Worm (Caenorhabditis elegans) whole organism, L3 larva: ENCODE measurements around the gene clc-33.
A peak's percentile ranks its signal among the peaks of the same experiment; 100 is the strongest.

ENCODE experiments used
- R02D3.7 ChIP-seq: fragments of 150-350 bp; optimal IDR thresholded peaks from 2 replicates; lab custom pipeline; 2014; ENCODE audit warnings: missing biosample characterization, missing genetic modification characterization
- ZK546.5 ChIP-seq: sonication (generic microtip); optimal IDR thresholded peaks from 2 replicates; lab custom pipeline; 2017; ENCODE audit warnings: missing biosample characterization, missing genetic modification characterization
- ceh-16 ChIP-seq: sonication (generic microtip); optimal IDR thresholded peaks from 2 replicates; lab custom pipeline; 2017; ENCODE audit warnings: missing biosample characterization, missing genetic modification characterization
- ceh-28 ChIP-seq: fragments of 150-350 bp; optimal IDR thresholded peaks from 2 replicates; lab custom pipeline; 2014; ENCODE audit warnings: missing biosample characterization, missing genetic modification reagents, missing genetic modification characterization
- ceh-82 ChIP-seq: fragments of 150-350 bp; optimal IDR thresholded peaks from 2 replicates; lab custom pipeline; 2014; ENCODE audit warnings: missing biosample characterization, missing genetic modification characterization
- ceh-9 ChIP-seq: sonication (generic microtip); optimal IDR thresholded peaks from 2 replicates; lab custom pipeline; 2018; ENCODE audit warnings: missing biosample characterization, missing genetic modification characterization
- daf-12 ChIP-seq: fragments of 150-350 bp; optimal IDR thresholded peaks from 2 replicates; lab custom pipeline; 2014; ENCODE audit warnings: missing biosample characterization, missing genetic modification reagents, missing genetic modification characterization
- egl-27 ChIP-seq: sonication (generic microtip); optimal IDR thresholded peaks from 4 replicates; lab custom pipeline; 2017; ENCODE audit warnings: missing biosample characterization, missing genetic modification reagents, missing genetic modification characterization
- egl-5 ChIP-seq: fragments of 150-350 bp; optimal IDR thresholded peaks from 2 replicates; lab custom pipeline; 2017; ENCODE audit warnings: missing biosample characterization, missing genetic modification reagents, missing genetic modification characterization, inconsistent platforms
- elt-1 ChIP-seq: fragments of 150-350 bp; optimal IDR thresholded peaks from 2 replicates; lab custom pipeline; 2014; ENCODE audit warnings: missing biosample characterization, missing genetic modification characterization
- elt-2 ChIP-seq: sonication (generic microtip); optimal IDR thresholded peaks from 2 replicates; lab custom pipeline; 2016; ENCODE audit warnings: missing genetic modification reagents, mild to moderate bottlenecking, missing genetic modification characterization, missing compliant biosample characterization
- elt-3 ChIP-seq, 3 experiments: fragments of 150-350 bp in 1 of 3; sonication (generic microtip) in 2 of 3; optimal IDR thresholded peaks; 2 replicates in 2 of 3; 4 replicates in 1 of 3; lab custom pipeline; 2014 to 2017; ENCODE audit warnings: missing biosample characterization in 3 of 3, missing genetic modification characterization in 3 of 3
- fkh-10 ChIP-seq: sonication (generic microtip); optimal IDR thresholded peaks from 2 replicates; lab custom pipeline; 2017; ENCODE audit warnings: missing biosample characterization, missing genetic modification reagents, missing genetic modification characterization
- fkh-2 ChIP-seq: fragments of 150-350 bp; optimal IDR thresholded peaks from 2 replicates; lab custom pipeline; 2014; ENCODE audit warnings: missing biosample characterization, missing genetic modification reagents, missing genetic modification characterization
- fos-1 ChIP-seq: fragments of 150-350 bp; optimal IDR thresholded peaks from 2 replicates; lab custom pipeline; 2014; ENCODE audit warnings: missing biosample characterization, missing genetic modification characterization
- hmg-11 ChIP-seq: sonication (generic microtip); optimal IDR thresholded peaks from 2 replicates; lab custom pipeline; 2016; ENCODE audit warnings: missing genetic modification characterization, missing compliant biosample characterization
- lin-15B ChIP-seq: fragments of 150-350 bp; optimal IDR thresholded peaks from 2 replicates; lab custom pipeline; 2014; ENCODE audit warnings: missing biosample characterization, missing genetic modification characterization
- lin-39 ChIP-seq: fragments of 150-350 bp; optimal IDR thresholded peaks from 2 replicates; lab custom pipeline; 2018; ENCODE audit warnings: missing biosample characterization, missing genetic modification reagents, missing genetic modification characterization
- mdl-1 ChIP-seq: fragments of 150-350 bp; optimal IDR thresholded peaks from 2 replicates; lab custom pipeline; 2014; ENCODE audit warnings: missing biosample characterization, missing genetic modification characterization
- mml-1 ChIP-seq: fragments of 150-350 bp; sonication (generic microtip); optimal IDR thresholded peaks from 3 replicates; lab custom pipeline; 2014; ENCODE audit warnings: missing biosample characterization, missing genetic modification characterization
- nhr-11 ChIP-seq: fragments of 150-350 bp; optimal IDR thresholded peaks from 2 replicates; lab custom pipeline; 2014; ENCODE audit warnings: missing biosample characterization, missing genetic modification characterization
- nhr-237 ChIP-seq: fragments of 150-350 bp; optimal IDR thresholded peaks from 2 replicates; lab custom pipeline; 2014; ENCODE audit warnings: missing biosample characterization, missing genetic modification characterization
- nhr-67 ChIP-seq: fragments of 150-350 bp; optimal IDR thresholded peaks from 2 replicates; lab custom pipeline; 2014; ENCODE audit warnings: missing biosample characterization, missing genetic modification characterization
- nhr-76 ChIP-seq: fragments of 150-350 bp; sonication (generic microtip); optimal IDR thresholded peaks from 5 replicates; lab custom pipeline; 2014; ENCODE audit warnings: missing biosample characterization, missing genetic modification characterization
- nhr-77 ChIP-seq: fragments of 150-350 bp; optimal IDR thresholded peaks from 2 replicates; lab custom pipeline; 2014; ENCODE audit warnings: missing biosample characterization, missing genetic modification characterization
- pha-4 ChIP-seq: fragments of 150-350 bp; optimal IDR thresholded peaks from 2 replicates; lab custom pipeline; 2014; ENCODE audit warnings: missing biosample characterization, missing genetic modification reagents, missing genetic modification characterization
- pqm-1 ChIP-seq: fragments of 150-350 bp; optimal IDR thresholded peaks from 2 replicates; lab custom pipeline; 2017; ENCODE audit warnings: missing biosample characterization, missing genetic modification characterization, inconsistent platforms
- skn-1 ChIP-seq: fragments of 150-350 bp; optimal IDR thresholded peaks from 2 replicates; lab custom pipeline; 2014; ENCODE audit warnings: missing biosample characterization, missing genetic modification characterization
- snpc-4 ChIP-seq: fragments of 150-350 bp; optimal IDR thresholded peaks from 2 replicates; lab custom pipeline; 2014; ENCODE audit warnings: missing biosample characterization, missing genetic modification characterization
- tbx-2 ChIP-seq: sonication (generic microtip); optimal IDR thresholded peaks from 2 replicates; lab custom pipeline; 2016; ENCODE audit warnings: mild to moderate bottlenecking, missing genetic modification characterization, missing compliant biosample characterization
- unc-39 ChIP-seq: sonication (generic microtip); optimal IDR thresholded peaks from 4 replicates; lab custom pipeline; 2017; ENCODE audit warnings: missing biosample characterization, missing genetic modification characterization
- zag-1 ChIP-seq: fragments of 150-350 bp; optimal IDR thresholded peaks from 2 replicates; lab custom pipeline; 2014; ENCODE audit warnings: missing biosample characterization, missing genetic modification characterization
- ztf-11 ChIP-seq: fragments of 150-350 bp; optimal IDR thresholded peaks from 2 replicates; lab custom pipeline; 2014; ENCODE audit warnings: missing biosample characterization, missing genetic modification characterization
- ztf-4 ChIP-seq: fragments of 150-350 bp; optimal IDR thresholded peaks from 2 replicates; lab custom pipeline; 2014; ENCODE audit warnings: missing biosample characterization, missing genetic modification characterization

Gene clc-33

DNA sequence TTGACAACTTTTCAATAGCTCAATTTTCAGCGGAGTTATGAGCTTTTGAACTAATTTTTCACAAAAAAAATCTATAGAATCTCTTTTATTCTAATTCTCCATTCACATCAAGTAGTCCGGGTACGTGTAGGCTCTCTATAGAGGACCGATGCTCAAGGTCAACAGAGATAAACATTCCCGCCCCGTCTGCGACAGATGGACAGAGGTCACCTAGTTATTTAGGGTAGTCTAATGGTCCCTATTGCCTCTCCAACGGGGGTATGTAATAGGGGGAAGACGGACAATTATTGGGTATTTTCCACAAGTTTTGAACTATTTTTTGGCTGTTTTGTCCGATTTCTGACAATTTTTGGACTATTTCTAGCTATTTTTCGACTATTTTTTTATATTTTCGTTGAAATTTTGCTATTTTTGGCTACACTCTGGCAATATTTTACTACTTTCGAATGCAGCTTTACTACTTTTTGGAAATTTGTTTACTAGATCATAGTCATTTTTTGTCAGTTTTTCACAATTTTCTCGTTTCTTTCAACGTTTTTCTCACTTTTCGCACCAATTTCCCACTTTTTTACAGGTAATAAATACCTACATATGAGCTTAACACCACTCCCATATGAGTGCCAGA is 28.1 kb downstream of the clc-33 start, which contains the start of gene fbxc-51:
TSS of gene fbxc-51 (plus strand) at position 575 of the 625 bp plus-strand sequence.
- TF ChIP-seq daf-12 (tag; lab: Kevin White, UChicago) = no peak
- no peak for TF ChIP-seq fkh-10 (GFP tag; lab: Kevin White, UChicago)
- TF ChIP-seq R02D3.7 (tag; lab: Kevin White, UChicago) = no peak
- TF ChIP-seq ceh-16 (tag; lab: Kevin White, UChicago) = no peak
- TF ChIP-seq ceh-9 (tag; lab: Kevin White, UChicago) = no peak
- TF ChIP-seq elt-1 = no peak
- TF ChIP-seq lin-15B (tag; lab: Kevin White, UChicago) = no peak
- TF ChIP-seq zag-1 = no peak
- no peak for TF ChIP-seq ztf-4
- TF ChIP-seq skn-1 = no peak
- TF ChIP-seq nhr-67 = no peak
- TF ChIP-seq, all 47 proteins: peak for 0

DNA sequence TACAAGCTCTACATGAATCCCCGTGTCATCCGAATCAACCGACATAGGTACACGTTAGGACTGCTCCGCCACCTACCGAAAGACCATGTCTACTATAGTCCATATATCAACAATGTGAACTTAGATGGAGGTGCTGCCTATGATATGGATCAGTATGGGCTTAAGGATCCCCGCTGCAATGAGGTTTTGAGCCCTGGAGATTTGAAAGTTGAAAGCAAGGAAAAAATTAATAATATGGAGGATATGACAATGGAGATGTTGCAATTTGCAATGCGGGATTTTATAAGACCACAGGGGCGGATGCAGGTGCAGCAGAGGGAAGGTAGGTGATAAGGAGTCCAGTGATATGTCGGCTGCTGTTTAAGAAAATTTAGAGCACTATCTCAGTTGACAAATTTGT is 29.1 kb downstream of the clc-33 start:
- TF ChIP-seq hmg-11 (tag; lab: Kevin White, UChicago) (no peak), ZK546.5 (tag; lab: Kevin White, UChicago) (no peak), nhr-237 (tag; lab: Kevin White, UChicago) (no peak), zag-1 (no peak), egl-27 (tag; lab: Kevin White, UChicago) (no peak), ztf-11 (tag; lab: Kevin White, UChicago) (no peak), nhr-77 (tag; lab: Kevin White, UChicago) (no peak), lin-39 (tag; lab: Kevin White, UChicago) (no peak), fkh-10 (GFP tag; lab: Kevin White, UChicago) (no peak), ceh-28 (tag; lab: Kevin White, UChicago) (no peak), pha-4 (tag; lab: Kevin White, UChicago) (no peak), fkh-2 (tag; lab: Kevin White, UChicago) (no peak), ceh-82 (tag; lab: Kevin White, UChicago) (no peak), nhr-67 (no peak), mml-1 (no peak), nhr-11 (tag; lab: Kevin White, UChicago) (no peak)

DNA sequence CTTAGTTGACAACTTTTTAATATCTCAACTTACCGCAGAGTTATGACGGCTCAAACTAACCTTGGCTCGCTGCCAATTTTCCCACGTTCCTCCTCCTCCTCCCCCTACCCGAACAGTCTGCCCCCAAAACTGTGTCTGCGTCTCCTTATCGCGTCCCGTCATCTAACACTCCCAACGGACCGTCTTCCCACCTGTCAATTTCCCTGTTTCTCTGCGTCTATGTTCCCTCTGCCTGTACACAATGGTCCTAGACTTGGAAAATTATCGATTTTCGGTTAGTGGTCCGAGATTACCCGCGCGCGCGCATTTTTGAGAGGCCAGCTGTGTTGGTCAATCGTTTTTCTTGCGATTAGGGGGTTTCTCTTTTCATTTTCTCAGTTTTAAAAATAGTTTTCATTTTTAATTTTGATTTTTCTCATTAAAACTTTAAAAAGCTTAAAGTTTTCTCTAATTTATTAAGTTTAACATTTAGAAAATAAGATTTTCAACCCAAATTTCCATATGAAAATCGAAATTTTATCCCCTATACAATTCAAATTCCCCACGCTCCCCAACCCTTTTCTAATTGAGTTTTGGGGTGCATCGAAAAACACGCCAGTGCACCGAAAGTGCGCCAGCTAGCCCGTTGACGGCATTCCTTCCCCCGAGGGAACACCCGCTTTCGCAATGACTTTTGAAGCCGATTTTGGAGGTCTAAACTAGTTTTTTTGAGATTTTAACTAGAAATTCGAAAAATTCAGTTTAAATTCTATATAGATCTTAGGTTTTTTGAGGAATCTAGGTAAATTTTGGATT is 33.0 kb downstream of the clc-33 start, which contains the start of gene alg-2:
TSS of gene alg-2 (plus strand) at position 220 of the 795 bp plus-strand sequence.
- TF ChIP-seq pqm-1 (peak; percentile 10), elt-1 (peak; percentile 6), elt-2 (tag; lab: Kevin White, UChicago) (peak; percentile 31), unc-39 (no peak), ceh-16 (tag; lab: Kevin White, UChicago) (no peak), snpc-4 (tag; lab: Kevin White, UChicago) (peak; percentile 73), daf-12 (tag; lab: Kevin White, UChicago) (no peak), lin-15B (tag; lab: Kevin White, UChicago) (peak; percentile 54), ZK546.5 (tag; lab: Kevin White, UChicago) (no peak), pha-4 (tag; lab: Kevin White, UChicago) (peak; percentile 44), lin-39 (tag; lab: Kevin White, UChicago) (peak; percentile 4)
- TF ChIP-seq, all 47 proteins: peak for 7

DNA sequence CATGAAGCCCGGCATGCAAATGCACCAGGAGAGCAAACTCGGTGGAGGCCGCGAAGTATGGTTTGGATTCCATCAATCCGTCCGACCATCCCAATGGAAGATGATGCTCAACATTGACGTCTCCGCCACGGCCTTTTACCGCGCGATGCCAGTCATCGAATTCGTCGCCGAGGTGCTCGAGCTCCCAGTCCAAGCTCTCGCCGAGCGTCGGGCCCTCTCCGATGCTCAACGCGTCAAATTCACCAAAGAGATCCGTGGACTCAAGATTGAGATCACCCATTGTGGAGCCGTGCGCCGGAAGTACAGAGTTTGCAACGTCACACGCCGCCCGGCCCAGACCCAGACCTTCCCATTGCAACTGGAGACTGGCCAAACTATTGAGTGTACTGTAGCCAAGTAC is 35.5 kb downstream of the clc-33 start:
- TF ChIP-seq nhr-76 (tag; lab: Kevin White, UChicago) (no peak), ztf-4 (no peak), fos-1 (tag; lab: Kevin White, UChicago) (no peak), unc-39 (no peak), lin-15B (tag; lab: Kevin White, UChicago) (no peak), elt-1 (no peak), tbx-2 (tag; lab: Kevin White, UChicago) (no peak), mdl-1 (tag; lab: Kevin White, UChicago) (no peak), elt-2 (tag; lab: Kevin White, UChicago) (no peak)

DNA sequence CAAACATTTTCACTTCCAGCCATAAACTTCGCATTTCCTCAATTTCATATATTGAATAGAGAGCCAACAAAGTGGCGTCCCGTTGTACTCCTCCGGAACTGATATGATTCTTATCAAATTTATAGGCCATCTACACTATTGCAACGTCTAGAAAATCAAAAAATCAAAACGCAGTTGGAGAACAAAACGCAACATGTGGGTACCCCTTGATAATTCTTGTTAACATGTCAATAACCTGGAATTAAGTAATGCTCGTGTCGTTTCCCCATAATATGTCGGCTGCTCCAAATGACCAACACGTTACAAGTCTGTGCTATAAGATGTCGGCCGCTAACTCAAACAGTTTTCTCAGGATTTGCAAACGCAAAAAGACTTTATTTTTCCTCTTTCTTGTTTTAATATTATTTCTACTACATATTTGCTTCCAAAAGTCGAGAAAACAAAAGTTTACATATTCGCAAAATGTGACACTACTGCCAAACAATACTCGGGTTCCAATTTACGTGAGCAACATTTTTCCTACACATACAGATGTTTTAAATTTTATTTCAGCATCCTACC is 40.5 kb downstream of the clc-33 start:
- TF ChIP-seq ztf-4 (no peak), pqm-1 (peak; percentile 46), nhr-77 (tag; lab: Kevin White, UChicago) (no peak), ceh-82 (tag; lab: Kevin White, UChicago) (no peak), snpc-4 (tag; lab: Kevin White, UChicago) (peak; percentile 23), egl-5 (no peak), elt-3 (tag; optimal IDR thresholded peaks at IDR 0.05; lab: Kevin White, UChicago) (no peak), elt-2 (tag; lab: Kevin White, UChicago) (peak; percentile 87)
